Worm (Caenorhabditis elegans) whole organism, L2 larva: ENCODE data around the gene str-116.

Experiments
- ama-1 ChIP-seq: fragments of 150-350 bp; optimal IDR thresholded peaks from 2 replicates; lab custom pipeline; 2018; ENCODE audit warnings: inconsistent platforms
- elt-3 ChIP-seq: sonication (generic microtip); optimal IDR thresholded peaks from 2 replicates; lab custom pipeline; 2017; ENCODE audit warnings: missing biosample characterization, missing genetic modification characterization
- nhr-11 ChIP-seq: fragments of 150-350 bp; optimal IDR thresholded peaks from 2 replicates; lab custom pipeline; 2014; ENCODE audit warnings: missing biosample characterization, missing genetic modification characterization
- nhr-12 ChIP-seq: fragments of 150-350 bp; optimal IDR thresholded peaks from 2 replicates; lab custom pipeline; 2014; ENCODE audit warnings: missing biosample characterization, missing genetic modification characterization
- snpc-4 ChIP-seq: fragments of 150-350 bp; optimal IDR thresholded peaks from 2 replicates; lab custom pipeline; 2014; ENCODE audit warnings: missing biosample characterization, missing genetic modification characterization
- unc-39 ChIP-seq: fragments of 150-350 bp; optimal IDR thresholded peaks from 2 replicates; lab custom pipeline; 2014; ENCODE audit warnings: missing biosample characterization, missing genetic modification characterization
- unc-55 ChIP-seq: fragments of 150-350 bp; sonication (generic microtip); optimal IDR thresholded peaks from 3 replicates; lab custom pipeline; 2014; ENCODE audit warnings: missing biosample characterization, missing genetic modification reagents, missing genetic modification characterization
- ztf-11 ChIP-seq: sonication (generic microtip); optimal IDR thresholded peaks from 2 replicates; lab custom pipeline; 2017; ENCODE audit warnings: missing biosample characterization, missing genetic modification characterization

DNA sequence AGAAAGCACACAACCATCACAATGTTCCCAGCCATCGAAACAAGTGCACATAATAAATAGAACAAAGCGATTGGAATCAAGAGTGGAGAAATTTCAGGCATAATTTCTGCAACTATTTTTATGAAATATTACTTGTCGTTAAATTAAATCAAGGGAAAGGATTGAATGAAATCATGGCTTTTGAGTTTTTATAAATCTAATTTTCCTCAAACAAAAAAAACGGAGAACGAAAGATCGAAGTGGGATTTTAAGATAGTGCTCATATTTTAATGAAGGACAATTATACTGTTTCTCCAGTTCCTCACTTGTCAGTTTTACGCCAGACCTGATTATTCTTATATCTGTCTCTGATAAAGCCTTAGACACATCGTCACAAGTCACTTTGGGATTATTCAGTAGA lies 14.4 kb upstream of the str-116 start, which contains the start of gene srsx-33:
- TF ChIP-seq nhr-12 = no peak
- TF ChIP-seq elt-3 (tag; lab: Kevin White, UChicago) = no peak
- no peak for TF ChIP-seq ama-1 (lab: Kevin White, UChicago)
- no peak for TF ChIP-seq ztf-11 (tag; lab: Kevin White, UChicago)
- TF ChIP-seq unc-55 (GFP tag; lab: Kevin White, UChicago) = no peak
- TF ChIP-seq nhr-11 = no peak
- TF ChIP-seq unc-39 (tag; lab: Kevin White, UChicago) = no peak
- no peak for TF ChIP-seq snpc-4 (tag; lab: Kevin White, UChicago)
